Fruit fly (Drosophila melanogaster) whole organism, embryonic: ENCODE measurements around the gene mRpL28.
A peak's percentile ranks its signal among the peaks of the same experiment; 100 is the strongest.

ENCODE experiments used
- CG11504 ChIP-seq: fragments of 200-800 bp; sonication (Bioruptor generic); optimal IDR thresholded peaks from 3 replicates; lab custom pipeline; 2019; ENCODE audit warnings: missing biosample characterization, mild to moderate bottlenecking, missing genetic modification characterization, moderate library complexity
- CG1603 ChIP-seq: fragments of 200-800 bp; sonication (Bioruptor generic); optimal IDR thresholded peaks from 2 replicates; lab custom pipeline; 2019; ENCODE audit warnings: missing biosample characterization, mild to moderate bottlenecking, missing genetic modification characterization, moderate library complexity
- CG17186 ChIP-seq: fragments of 200-800 bp; sonication (Bioruptor generic); optimal IDR thresholded peaks from 3 replicates; lab custom pipeline; 2017; ENCODE audit warnings: missing biosample characterization, missing genetic modification reagents, missing genetic modification characterization
- CG1832 ChIP-seq: fragments of 200-800 bp; sonication (Bioruptor generic); optimal IDR thresholded peaks from 2 replicates; lab custom pipeline; 2017; ENCODE audit warnings: missing biosample characterization, mild to moderate bottlenecking, missing genetic modification characterization, inconsistent platforms
- CG2875 ChIP-seq: fragments of 200-800 bp; sonication (Bioruptor generic); optimal IDR thresholded peaks from 2 replicates; lab custom pipeline; 2017; ENCODE audit warnings: missing biosample characterization, mild to moderate bottlenecking, missing genetic modification characterization, missing genetic modification reagents
- CG31365 ChIP-seq: fragments of 200-800 bp; sonication (Bioruptor generic); optimal IDR thresholded peaks from 2 replicates; lab custom pipeline; 2018; ENCODE audit warnings: missing biosample characterization, mild to moderate bottlenecking, missing genetic modification characterization
- CG43689 ChIP-seq: fragments of 200-800 bp; sonication (Bioruptor generic); IDR thresholded peaks from 2 replicates; pipeline ENCODE4 v1.3.6; 2022; ENCODE audit warnings: missing biosample characterization, missing genetic modification characterization
- CG4424 ChIP-seq: fragments of 200-800 bp; sonication (Bioruptor generic); optimal IDR thresholded peaks from 3 replicates; lab custom pipeline; 2016; ENCODE audit warnings: missing biosample characterization, missing genetic modification characterization
- CG4820 ChIP-seq: fragments of 200-800 bp; sonication (Bioruptor generic); optimal IDR thresholded peaks from 3 replicates; lab custom pipeline; 2016; ENCODE audit warnings: missing biosample characterization, missing genetic modification characterization
- CG6654 ChIP-seq: fragments of 200-800 bp; sonication (Bioruptor generic); optimal IDR thresholded peaks from 2 replicates; lab custom pipeline; 2017; ENCODE audit warnings: missing biosample characterization, mild to moderate bottlenecking, missing genetic modification characterization
- CG7839 ChIP-seq: fragments of 200-800 bp; sonication (Bioruptor generic); optimal IDR thresholded peaks from 3 replicates; lab custom pipeline; 2018; ENCODE audit warnings: missing biosample characterization, mild to moderate bottlenecking, missing genetic modification characterization, moderate library complexity
- CG8089 ChIP-seq: fragments of 200-800 bp; sonication (Bioruptor generic); optimal IDR thresholded peaks from 3 replicates; lab custom pipeline; 2016; ENCODE audit warnings: missing biosample characterization, missing genetic modification characterization
- CG8478 ChIP-seq: fragments of >200 bp; optimal IDR thresholded peaks from 2 replicates; lab custom pipeline; 2018
- CG9609 ChIP-seq: fragments of 200-800 bp; sonication (Bioruptor generic); optimal IDR thresholded peaks from 3 replicates; lab custom pipeline; 2016; ENCODE audit warnings: missing biosample characterization, missing genetic modification characterization
- Chrac-16 ChIP-seq: fragments of 200-800 bp; sonication (Bioruptor generic); optimal IDR thresholded peaks from 3 replicates; lab custom pipeline; 2016; ENCODE audit warnings: missing biosample characterization, missing genetic modification characterization
- D19B ChIP-seq: fragments of 200-800 bp; sonication (Bioruptor generic); optimal IDR thresholded peaks from 2 replicates; lab custom pipeline; 2017; ENCODE audit warnings: missing biosample characterization, mild to moderate bottlenecking, missing genetic modification characterization
- Dek ChIP-seq: fragments of 200-800 bp; sonication (Bioruptor generic); optimal IDR thresholded peaks from 3 replicates; lab custom pipeline; 2019; ENCODE audit warnings: missing biosample characterization, mild to moderate bottlenecking, missing genetic modification characterization, moderate library complexity
- Dp ChIP-seq: fragments of 200-800 bp; sonication (Bioruptor generic); optimal IDR thresholded peaks from 2 replicates; lab custom pipeline; 2018; ENCODE audit warnings: missing biosample characterization, mild to moderate bottlenecking, missing genetic modification characterization, moderate library complexity
- Dref ChIP-seq: fragments of 200-800 bp; sonication (Bioruptor generic); IDR thresholded peaks from 2 replicates; pipeline ENCODE4 v1.3.6; 2022; ENCODE audit warnings: missing biosample characterization, missing genetic modification characterization
- Elba2 ChIP-seq: fragments of 200-800 bp; sonication (Bioruptor generic); optimal IDR thresholded peaks from 3 replicates; lab custom pipeline; 2016; ENCODE audit warnings: missing biosample characterization, missing genetic modification characterization
- Fer2 ChIP-seq: fragments of 200-800 bp; sonication (Bioruptor generic); optimal IDR thresholded peaks from 2 replicates; lab custom pipeline; 2018; ENCODE audit warnings: missing biosample characterization, mild to moderate bottlenecking, missing genetic modification characterization, moderate library complexity
- HLHmδ ChIP-seq: fragments of 200-800 bp; sonication (Bioruptor generic); optimal IDR thresholded peaks from 2 replicates; lab custom pipeline; 2018; ENCODE audit warnings: missing biosample characterization, mild to moderate bottlenecking, missing genetic modification characterization, moderate library complexity
- Rfx ChIP-seq: fragments of 200-800 bp; sonication (Bioruptor generic); IDR thresholded peaks from 2 replicates; pipeline ENCODE4 v1.3.6; 2022; ENCODE audit warnings: missing biosample characterization, missing genetic modification characterization
- bab2 ChIP-seq: fragments of 200-800 bp; sonication (Bioruptor generic); optimal IDR thresholded peaks from 2 replicates; lab custom pipeline; 2016; ENCODE audit warnings: missing biosample characterization, missing genetic modification characterization
- bowl ChIP-seq: fragments of 200-800 bp; sonication (Bioruptor generic); IDR thresholded peaks from 2 replicates; pipeline ENCODE4 v1.3.6; 2022; ENCODE audit warnings: missing biosample characterization, missing genetic modification characterization
- chn ChIP-seq: fragments of 200-800 bp; sonication (Bioruptor generic); optimal IDR thresholded peaks from 2 replicates; lab custom pipeline; 2016; ENCODE audit warnings: missing biosample characterization, missing genetic modification characterization
- ci ChIP-seq: fragments of 200-800 bp; sonication (Bioruptor generic); IDR thresholded peaks from 3 replicates; pipeline ENCODE4 v1.3.6; 2022; ENCODE audit warnings: missing biosample characterization, missing genetic modification characterization
- grn ChIP-seq: fragments of 200-800 bp; sonication (Bioruptor generic); optimal IDR thresholded peaks from 3 replicates; lab custom pipeline; 2017; ENCODE audit warnings: missing biosample characterization, missing genetic modification characterization
- hbn ChIP-seq: fragments of 200-800 bp; sonication (Bioruptor generic); IDR thresholded peaks from 2 replicates; pipeline ENCODE4 v1.3.6; 2022; ENCODE audit warnings: missing biosample characterization, missing genetic modification characterization; ENCODE audit not compliant: partially characterized antibody
- lab ChIP-seq: fragments of 200-800 bp; sonication (Bioruptor generic); optimal IDR thresholded peaks from 3 replicates; lab custom pipeline; 2017; ENCODE audit warnings: missing biosample characterization, missing genetic modification characterization, mild to moderate bottlenecking, moderate library complexity, missing genetic modification reagents
- nmo ChIP-seq: fragments of 200-800 bp; sonication (Bioruptor generic); optimal IDR thresholded peaks from 2 replicates; lab custom pipeline; 2018; ENCODE audit warnings: missing biosample characterization, mild to moderate bottlenecking, missing genetic modification characterization, moderate library complexity
- p53 ChIP-seq: fragments of 200-800 bp; sonication (Bioruptor generic); optimal IDR thresholded peaks from 2 replicates; lab custom pipeline; 2016; ENCODE audit warnings: missing biosample characterization, missing genetic modification characterization
- pzg ChIP-seq: fragments of 200-800 bp; sonication (Bioruptor generic); optimal IDR thresholded peaks from 3 replicates; lab custom pipeline; 2018; ENCODE audit warnings: missing biosample characterization, mild to moderate bottlenecking, missing genetic modification characterization, moderate library complexity
- scrt ChIP-seq: fragments of 200-800 bp; sonication (Bioruptor generic); optimal IDR thresholded peaks from 2 replicates; lab custom pipeline; 2018; ENCODE audit warnings: missing biosample characterization, mild to moderate bottlenecking, missing genetic modification characterization, moderate library complexity
- sens ChIP-seq: fragments of 200-800 bp; sonication (Bioruptor generic); peaks from one replicate; lab custom pipeline; 2016; ENCODE audit warnings: missing biosample characterization, missing genetic modification characterization
- slbo ChIP-seq: fragments of 200-800 bp; sonication (Bioruptor generic); IDR thresholded peaks from 2 replicates; pipeline ENCODE4 v1.3.6; 2022; ENCODE audit warnings: missing biosample characterization, missing genetic modification characterization
- sna ChIP-seq: fragments of 200-800 bp; sonication (Bioruptor generic); IDR thresholded peaks from 2 replicates; pipeline ENCODE4 v1.3.6; 2022; ENCODE audit warnings: missing biosample characterization, missing genetic modification characterization; ENCODE audit not compliant: partially characterized antibody
- stc ChIP-seq: fragments of 200-800 bp; sonication (Bioruptor generic); IDR thresholded peaks from 2 replicates; pipeline ENCODE4 v1.3.6; 2022; ENCODE audit warnings: missing biosample characterization, missing genetic modification characterization
- sug ChIP-seq: fragments of 200-800 bp; optimal IDR thresholded peaks from 2 replicates; lab custom pipeline; 2019; ENCODE audit warnings: missing biosample characterization, mild to moderate bottlenecking, missing genetic modification characterization, moderate library complexity
- tgo ChIP-seq: fragments of 200-800 bp; sonication (Bioruptor generic); IDR thresholded peaks from 3 replicates; pipeline ENCODE4 v1.3.6; 2022; ENCODE audit warnings: missing biosample characterization, missing genetic modification characterization
- wor ChIP-seq: fragments of 200-800 bp; sonication (Bioruptor generic); IDR thresholded peaks from 2 replicates; pipeline ENCODE4 v1.3.6; 2022; ENCODE audit warnings: missing biosample characterization, missing genetic modification characterization

Gene mRpL28

DNA sequence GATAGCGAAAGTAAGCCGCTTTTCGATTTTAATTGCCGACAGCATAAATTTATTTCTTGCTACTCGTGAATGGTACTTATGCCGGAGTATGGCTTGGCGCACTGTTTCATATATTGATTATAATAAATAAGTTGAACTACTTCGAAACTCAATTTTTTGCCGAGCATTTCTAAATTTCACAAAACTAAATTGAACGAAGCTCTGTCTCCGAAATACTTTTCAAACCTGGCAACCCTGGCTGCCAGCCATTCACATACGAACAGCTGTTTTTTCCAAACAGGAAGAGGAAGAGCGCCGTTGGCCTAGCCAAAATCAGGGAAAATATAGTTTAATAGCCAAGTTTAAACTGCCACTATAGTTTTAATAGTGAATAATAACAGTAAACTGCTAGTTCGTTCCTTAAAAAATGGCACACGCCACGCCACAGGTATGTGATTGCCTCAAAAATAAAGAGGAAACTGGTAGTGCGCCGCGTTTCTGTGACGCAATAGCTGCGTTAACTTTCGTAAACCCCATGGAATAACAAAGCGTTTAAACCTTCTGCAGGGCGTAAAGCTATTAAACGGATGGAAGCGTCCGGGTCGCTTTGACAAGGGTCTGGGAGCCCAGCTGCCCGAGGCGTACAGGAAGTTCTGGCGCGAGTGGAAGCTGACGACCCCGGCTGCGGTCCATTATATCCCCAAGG, at the start of gene mRpL28 (continued):
- TF ChIP-seq CG11504 (tag; lab: Kevin White, UChicago) (no peak), p53 (GFP tag; lab: Kevin White, UChicago) (no peak), D19B (GFP tag; lab: Kevin White, UChicago) (no peak), tgo (GFP tag; lab: Robert Waterston, UW) (no peak), Rfx (GFP tag; lab: Robert Waterston, UW) (no peak), HLHmδ (GFP tag; lab: Kevin White, UChicago) (no peak), lab (GFP tag; lab: Kevin White, UChicago) (no peak), CG1832 (GFP tag; lab: Kevin White, UChicago) (no peak), scrt (GFP tag; lab: Kevin White, UChicago) (no peak), CG4820 (GFP tag; lab: Kevin White, UChicago) (no peak), Elba2 (no peak), Dek (tag; lab: Kevin White, UChicago) (no peak), CG4424 (no peak), CG6654 (GFP tag; lab: Kevin White, UChicago) (no peak), slbo (GFP tag; lab: Robert Waterston, UW) (peak; percentile 42; the same call in 1 of the 2 replicates), hbn (GFP tag; lab: Robert Waterston, UW) (no peak), nmo (peak; percentile 12), grn (GFP tag; lab: Kevin White, UChicago) (no peak), Dp (GFP tag; lab: Kevin White, UChicago) (peak; percentile 11), sna (GFP tag; lab: Robert Waterston, UW) (peak; percentile 45; the same call in 1 of the 2 replicates), ci (GFP tag; lab: Robert Waterston, UW) (0 out of 3 replicates have a peak, but pooled peaks have one; percentile 56), bab2 (GFP tag; lab: Kevin White, UChicago) (no peak), CG8478 (lab: Kevin White, UChicago) (no peak), CG8089 (GFP tag; lab: Kevin White, UChicago) (no peak), bowl (GFP tag; lab: Robert Waterston, UW) (no peak), Dref (GFP tag; lab: Robert Waterston, UW) (no peak), pzg (GFP tag; lab: Kevin White, UChicago) (peak; percentile 44), chn (no peak), CG43689 (GFP tag; lab: Robert Waterston, UW) (no peak), CG7839 (tag; lab: Kevin White, UChicago) (no peak), stc (GFP tag; lab: Robert Waterston, UW) (no peak), CG17186 (GFP tag; lab: Kevin White, UChicago) (peak; percentile 10), sens (peak; percentile 87), wor (GFP tag; lab: Robert Waterston, UW) (no peak), CG31365 (tag; lab: Kevin White, UChicago) (no peak), Chrac-16 (GFP tag; lab: Kevin White, UChicago) (no peak), Fer2 (tag; lab: Kevin White, UChicago) (no peak), CG1603 (peak; percentile 42), CG9609 (GFP tag; lab: Kevin White, UChicago) (no peak), CG2875 (GFP tag; lab: Kevin White, UChicago) (no peak), sug (peak; percentile 48)
